Worm (Caenorhabditis elegans): ENCODE results near the gene F17A2.13.

The F17A2.13 gene

DNA sequence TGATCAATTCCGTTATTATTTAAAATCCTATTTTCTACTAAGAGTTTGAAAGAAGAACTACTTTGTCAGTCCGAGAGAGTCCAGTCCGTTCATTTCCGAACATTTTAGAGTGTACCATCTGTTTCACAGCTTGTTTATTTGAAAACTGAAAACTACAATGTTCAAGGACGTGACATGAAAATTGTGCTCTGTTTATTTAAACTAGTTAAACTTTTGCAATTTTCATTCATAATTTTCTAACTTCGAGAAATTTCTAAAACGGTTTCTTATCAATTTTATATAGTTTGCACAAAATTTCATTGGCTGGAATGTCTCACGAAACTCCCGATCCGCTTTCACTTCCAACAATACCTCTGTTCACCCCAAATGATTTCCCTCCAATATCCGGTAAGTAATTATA is 41.0 kb upstream of the F17A2.13 start, which contains the start of gene C04B4.1:
C04B4.1 (plus strand) TSS at position 301 of the 400 bp plus-strand sequence.
- TF ChIP-seq nfya-2 (GFP tag; IDR thresholded peaks at IDR 0.05) (no peak), K11D2.4 (GFP tag; IDR thresholded peaks at IDR 0.05) (no peak), F57C9.4 (tag; optimal IDR thresholded peaks at IDR 0.05) (no peak), xnd-1 (tag; optimal IDR thresholded peaks at IDR 0.05) (no peak), ztf-18 (tag; optimal IDR thresholded peaks at IDR 0.05) (no peak)

DNA sequence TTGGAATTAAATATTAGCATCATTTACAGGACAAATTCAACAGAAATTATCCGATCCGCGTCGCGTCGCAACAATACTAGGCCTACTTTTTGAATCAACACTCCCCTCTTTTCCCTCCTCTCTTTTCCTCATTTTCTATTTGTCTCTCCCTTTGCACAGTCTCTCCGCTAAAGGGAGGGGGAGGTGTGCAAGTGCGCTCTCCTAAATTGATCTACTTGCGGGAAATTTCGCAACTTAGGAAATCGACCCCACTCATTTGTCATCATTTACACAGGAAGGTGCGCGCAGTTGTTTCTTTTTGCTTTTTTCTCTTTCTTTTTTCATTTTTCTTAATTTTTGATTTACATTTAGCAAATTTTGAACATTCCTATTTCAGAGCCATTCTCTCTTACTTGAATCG is 38.5 kb upstream of the F17A2.13 start, which contains the start of gene C04B4.2:
C04B4.2 (plus strand) TSS at position 371 of the 400 bp plus-strand sequence.
- TF ChIP-seq hmg-20 (GFP tag; IDR thresholded peaks at IDR 0.05) = no peak
- peak; percentile 78 for TF ChIP-seq efl-1 (GFP tag; optimal IDR thresholded peaks at IDR 0.05)
- no peak for TF ChIP-seq lin-35 (GFP tag; optimal IDR thresholded peaks at IDR 0.05)
- TF ChIP-seq hmg-1.2 (GFP tag; IDR thresholded peaks at IDR 0.05) = peak; percentile 43; the same call in 1 of the 2 replicates
- peak; percentile 51 for TF ChIP-seq xnd-1 (tag; optimal IDR thresholded peaks at IDR 0.05)
- no peak for TF ChIP-seq hlh-12 (tag; optimal IDR thresholded peaks at IDR 0.05)
- TF ChIP-seq mcd-1 (GFP tag; IDR thresholded peaks at IDR 0.05) = no peak; the same call in 1 of the 2 replicates
- no peak for TF ChIP-seq egl-18 (GFP tag; IDR thresholded peaks at IDR 0.05)
- no peak for TF ChIP-seq attf-3 (GFP tag; conservative IDR thresholded peaks at IDR 0.05)
- peak; percentile 64 for TF ChIP-seq madf-8 (GFP tag; conservative IDR thresholded peaks at IDR 0.05)
- TF ChIP-seq aptf-2 (GFP tag; conservative IDR thresholded peaks at IDR 0.05) = peak; percentile 49; the same call in 1 of the 2 replicates
- peak; percentile 5; the same call in 1 of the 2 replicates for TF ChIP-seq dox-1 (GFP tag; IDR thresholded peaks at IDR 0.05)
- TF ChIP-seq ZK185.1 (tag; optimal IDR thresholded peaks at IDR 0.05; ENCODE audit: poor library complexity, severe bottlenecking) = no peak
- peak; percentile 26 for TF ChIP-seq dpl-1 (GFP tag; optimal IDR thresholded peaks at IDR 0.05)
- no peak for TF ChIP-seq lin-26 (GFP tag; IDR thresholded peaks at IDR 0.05)
- peak; percentile 54; the same call in 1 of the 2 replicates for TF ChIP-seq egrh-3 (GFP tag; IDR thresholded peaks at IDR 0.05)
- no peak for TF ChIP-seq D2030.7 (GFP tag; IDR thresholded peaks at IDR 0.05)
- TF ChIP-seq ceh-100 (GFP tag; IDR thresholded peaks at IDR 0.05) = no peak
- TF ChIP-seq C17E4.6 (GFP tag; IDR thresholded peaks at IDR 0.05) = no peak
- TF ChIP-seq nhr-27 (tag; optimal IDR thresholded peaks at IDR 0.05) = no peak
- no peak for TF ChIP-seq nfya-2 (GFP tag; IDR thresholded peaks at IDR 0.05)
- TF ChIP-seq madf-6 (GFP tag; IDR thresholded peaks at IDR 0.05) = peak; percentile 83
- TF ChIP-seq tbx-9 (tag; optimal IDR thresholded peaks at IDR 0.05; ENCODE audit: borderline replicate concordance) = no peak
- no peak for TF ChIP-seq lsy-27 (tag; optimal IDR thresholded peaks at IDR 0.05; ENCODE audit: borderline replicate concordance, insufficient read depth)
- no peak for TF ChIP-seq let-526 (GFP tag; IDR thresholded peaks at IDR 0.05)
- no peak for TF ChIP-seq ceh-79 (tag; optimal IDR thresholded peaks at IDR 0.05)
- TF ChIP-seq Y53F4B.3 (GFP tag; IDR thresholded peaks at IDR 0.05) = no peak
- TF ChIP-seq ztf-22 (GFP tag; optimal IDR thresholded peaks at IDR 0.05) = no peak
- TF ChIP-seq ztf-3 (GFP tag; optimal IDR thresholded peaks at IDR 0.05) = no peak

ce11 chrX:12284161-12284560 is 37.3 kb upstream of the F17A2.13 start:
- TF ChIP-seq atf-7 (tag; optimal IDR thresholded peaks at IDR 0.05) = no peak
- TF ChIP-seq ztf-3 (GFP tag; optimal IDR thresholded peaks at IDR 0.05) = no peak
- TF ChIP-seq bed-2 (GFP tag; IDR thresholded peaks at IDR 0.05) = no peak
- no peak for TF ChIP-seq egl-18 (GFP tag; IDR thresholded peaks at IDR 0.05)
- no peak for TF ChIP-seq ceh-58 (GFP tag; IDR thresholded peaks at IDR 0.05)
- no peak for TF ChIP-seq mxl-1 (tag; optimal IDR thresholded peaks at IDR 0.05)
- TF ChIP-seq F57C9.4 (tag; optimal IDR thresholded peaks at IDR 0.05) = no peak
- no peak for TF ChIP-seq ekl-4 (GFP tag; IDR thresholded peaks at IDR 0.05)
- no peak for TF ChIP-seq madf-6 (GFP tag; IDR thresholded peaks at IDR 0.05)
- no peak for TF ChIP-seq attf-3 (GFP tag; conservative IDR thresholded peaks at IDR 0.05)
- TF ChIP-seq nfya-2 (GFP tag; IDR thresholded peaks at IDR 0.05) = no peak
- TF ChIP-seq die-1 (tag; optimal IDR thresholded peaks at IDR 0.05) = no peak
- no peak for TF ChIP-seq aptf-3 (GFP tag; IDR thresholded peaks at IDR 0.05)
- TF ChIP-seq attf-6 (GFP tag; IDR thresholded peaks at IDR 0.05) = no peak
- TF ChIP-seq dpff-1 (tag; optimal IDR thresholded peaks at IDR 0.05) = no peak
- TF ChIP-seq mes-4 (tag; optimal IDR thresholded peaks at IDR 0.05) = no peak
